Worm (Caenorhabditis elegans) whole organism, L1 larva: ENCODE data around the gene lim-4.

Source experiments
- C34B4.2 ChIP-seq: sonication (generic microtip); optimal IDR thresholded peaks from 2 replicates; lab custom pipeline; 2017; ENCODE audit warnings: mild to moderate bottlenecking, missing genetic modification characterization, missing compliant biosample characterization
- ama-1 ChIP-seq: fragments of 150-350 bp; optimal IDR thresholded peaks from 2 replicates; lab custom pipeline; 2014
- blmp-1 ChIP-seq: fragments of 150-350 bp; optimal IDR thresholded peaks from 2 replicates; lab custom pipeline; 2014; ENCODE audit warnings: missing biosample characterization, missing genetic modification characterization
- egl-13 ChIP-seq: sonication (generic microtip); optimal IDR thresholded peaks from 2 replicates; lab custom pipeline; 2016; ENCODE audit warnings: missing genotype, missing genetic modification reagents, missing genetic modification characterization, missing compliant biosample characterization
- elt-2 ChIP-seq: sonication (generic microtip); optimal IDR thresholded peaks from 2 replicates; lab custom pipeline; 2016; ENCODE audit warnings: missing genetic modification characterization, mild to moderate bottlenecking, inconsistent platforms, missing compliant biosample characterization, missing genetic modification reagents
- elt-3 ChIP-seq, 6 experiments: fragments of 150-350 bp in 1 of 6; sonication (generic microtip); optimal IDR thresholded peaks; 2 replicates each; lab custom pipeline; 2017 to 2018; ENCODE audit warnings: missing biosample characterization in 6 of 6, missing genetic modification characterization in 6 of 6, inconsistent platforms in 1 of 6
- fos-1 ChIP-seq: fragments of 150-350 bp; optimal IDR thresholded peaks from 2 replicates; lab custom pipeline; 2014; ENCODE audit warnings: missing biosample characterization, missing genetic modification characterization
- grh-1 ChIP-seq: fragments of 200-800 bp; sonication (Bioruptor generic); IDR thresholded peaks from 2 replicates; pipeline ENCODE4 v1.3.6; 2022; ENCODE audit warnings: missing genetic modification reagents, missing genetic modification characterization, missing compliant biosample characterization
- lin-39 ChIP-seq: fragments of 150-350 bp; optimal IDR thresholded peaks from 2 replicates; lab custom pipeline; 2014; ENCODE audit warnings: missing biosample characterization, missing genetic modification reagents, missing genetic modification characterization
- nhr-12 ChIP-seq: sonication (generic microtip); optimal IDR thresholded peaks from 2 replicates; lab custom pipeline; 2017; ENCODE audit warnings: missing biosample characterization, missing genetic modification characterization

DNA sequence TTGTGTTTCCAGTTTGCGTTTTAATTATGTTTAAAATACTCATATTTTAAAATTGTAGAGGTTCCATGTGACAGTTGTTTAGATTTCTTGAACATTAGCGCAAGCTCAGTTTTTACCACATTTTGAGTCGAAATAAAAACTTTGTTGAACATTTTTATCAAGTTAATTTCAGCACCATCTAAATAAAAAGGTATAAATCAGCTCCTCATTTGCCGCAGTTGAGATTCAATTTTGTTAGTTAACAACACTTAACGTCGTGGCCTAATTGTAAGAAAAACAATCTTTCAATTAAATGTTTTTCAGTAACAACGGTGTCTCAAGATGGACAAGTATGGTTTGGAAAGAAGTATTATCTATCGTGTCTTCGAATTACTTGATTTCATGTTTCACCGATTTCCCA is 47.4 kb upstream of the lim-4 start:
- TF ChIP-seq elt-2 (tag; lab: Kevin White, UChicago) (no peak), egl-13 (tag; lab: Kevin White, UChicago) (no peak), blmp-1 (tag; lab: Kevin White, UChicago) (no peak), lin-39 (tag; lab: Kevin White, UChicago) (no peak), C34B4.2 (no peak), nhr-12 (tag; lab: Kevin White, UChicago) (no peak), fos-1 (tag; lab: Kevin White, UChicago) (no peak), grh-1 (GFP tag; lab: Robert Waterston, UW) (no peak), elt-3 (tag; optimal IDR thresholded peaks at IDR 0.05; lab: Kevin White, UChicago) (no peak), ama-1 (lab: Kevin White, UChicago) (no peak)
